Worm (Caenorhabditis elegans) whole organism, L2 larva: ENCODE measurements around the gene W02F12.8.

Source experiments
- C34F6.9 ChIP-seq: fragments of 150-350 bp; optimal IDR thresholded peaks from 2 replicates; lab custom pipeline; 2014; ENCODE audit warnings: missing biosample characterization, missing genetic modification characterization
- F13H6.1 ChIP-seq: sonication (generic microtip); optimal IDR thresholded peaks from 2 replicates; lab custom pipeline; 2016; ENCODE audit warnings: missing genetic modification characterization, missing compliant biosample characterization
- R02D3.7 ChIP-seq: fragments of 150-350 bp; optimal IDR thresholded peaks from 2 replicates; lab custom pipeline; 2014; ENCODE audit warnings: missing biosample characterization, missing genetic modification characterization
- aly-2 ChIP-seq: fragments of 150-350 bp; optimal IDR thresholded peaks from 2 replicates; lab custom pipeline; 2014; ENCODE audit warnings: missing biosample characterization, missing genetic modification characterization
- blmp-1 ChIP-seq: sonication (generic microtip); optimal IDR thresholded peaks from 2 replicates; lab custom pipeline; 2017; ENCODE audit warnings: missing genetic modification characterization, mild to moderate bottlenecking, missing compliant biosample characterization, antibody characterized with exemption, moderate library complexity; ENCODE audit not compliant: insufficient read depth
- ceh-16 ChIP-seq: fragments of 150-350 bp; optimal IDR thresholded peaks from 2 replicates; lab custom pipeline; 2014; ENCODE audit warnings: missing biosample characterization, missing genetic modification characterization
- ceh-82 ChIP-seq: fragments of 150-350 bp; optimal IDR thresholded peaks from 2 replicates; lab custom pipeline; 2014; ENCODE audit warnings: missing biosample characterization, missing genetic modification characterization
- crh-2 ChIP-seq: sonication (generic microtip); optimal IDR thresholded peaks from 2 replicates; lab custom pipeline; 2017; ENCODE audit warnings: missing biosample characterization, missing genetic modification characterization
- dmd-4 ChIP-seq: sonication (generic microtip); optimal IDR thresholded peaks from 2 replicates; lab custom pipeline; 2017; ENCODE audit warnings: missing biosample characterization, missing genetic modification characterization
- egl-27 ChIP-seq: sonication (generic microtip); optimal IDR thresholded peaks from 3 replicates; lab custom pipeline; 2017; ENCODE audit warnings: missing biosample characterization, missing genetic modification reagents, missing genetic modification characterization
- fos-1 ChIP-seq: fragments of 150-350 bp; optimal IDR thresholded peaks from 2 replicates; lab custom pipeline; 2014; ENCODE audit warnings: missing biosample characterization, missing genetic modification characterization
- gmeb-1 ChIP-seq: fragments of 150-350 bp; optimal IDR thresholded peaks from 2 replicates; lab custom pipeline; 2014; ENCODE audit warnings: missing biosample characterization, missing genetic modification characterization
- lin-11 ChIP-seq: fragments of 150-350 bp; sonication (generic microtip); optimal IDR thresholded peaks from 2 replicates; lab custom pipeline; 2014; ENCODE audit warnings: missing biosample characterization, missing genetic modification characterization, inconsistent platforms, mixed read lengths
- lin-39 ChIP-seq: fragments of 150-350 bp; optimal IDR thresholded peaks from 2 replicates; lab custom pipeline; 2014; ENCODE audit warnings: missing biosample characterization, missing genetic modification reagents, missing genetic modification characterization
- lsy-2 ChIP-seq, 2 experiments: fragments of 150-350 bp in 1 of 2; sonication (generic microtip) in 1 of 2; optimal IDR thresholded peaks; 2 replicates each; lab custom pipeline; 2014 to 2017; ENCODE audit warnings: missing biosample characterization in 2 of 2, missing genetic modification characterization in 2 of 2
- mab-5 ChIP-seq: fragments of 150-350 bp; optimal IDR thresholded peaks from 2 replicates; lab custom pipeline; 2014; ENCODE audit warnings: missing biosample characterization, missing genetic modification characterization
- mdl-1 ChIP-seq, 2 experiments: fragments of 150-350 bp in 1 of 2; sonication (generic microtip) in 1 of 2; optimal IDR thresholded peaks; 2 replicates each; lab custom pipeline; 2017; ENCODE audit warnings: missing biosample characterization in 2 of 2, missing genetic modification characterization in 2 of 2
- nhr-10 ChIP-seq: sonication (generic microtip); optimal IDR thresholded peaks from 2 replicates; lab custom pipeline; 2017; ENCODE audit warnings: missing biosample characterization, missing genetic modification characterization
- nhr-11 ChIP-seq: fragments of 150-350 bp; optimal IDR thresholded peaks from 2 replicates; lab custom pipeline; 2014; ENCODE audit warnings: missing biosample characterization, missing genetic modification characterization
- nhr-12 ChIP-seq: fragments of 150-350 bp; optimal IDR thresholded peaks from 2 replicates; lab custom pipeline; 2014; ENCODE audit warnings: missing biosample characterization, missing genetic modification characterization
- nhr-129 ChIP-seq: fragments of 150-350 bp; optimal IDR thresholded peaks from 2 replicates; lab custom pipeline; 2014; ENCODE audit warnings: missing biosample characterization, missing genetic modification characterization
- nhr-21 ChIP-seq: fragments of 150-350 bp; optimal IDR thresholded peaks from 2 replicates; lab custom pipeline; 2014; ENCODE audit warnings: missing biosample characterization, missing genetic modification characterization
- nhr-237 ChIP-seq: fragments of 150-350 bp; optimal IDR thresholded peaks from 2 replicates; lab custom pipeline; 2014; ENCODE audit warnings: missing biosample characterization, missing genetic modification characterization
- nhr-25 ChIP-seq: fragments of 150-350 bp; sonication (generic microtip); optimal IDR thresholded peaks from 3 replicates; lab custom pipeline; 2014; ENCODE audit warnings: missing biosample characterization, missing genetic modification characterization
- nhr-77 ChIP-seq: fragments of 150-350 bp; optimal IDR thresholded peaks from 2 replicates; lab custom pipeline; 2014; ENCODE audit warnings: missing biosample characterization, missing genetic modification characterization
- sma-9 ChIP-seq, 2 experiments: fragments of 150-350 bp in 1 of 2; sonication (generic microtip) in 1 of 2; optimal IDR thresholded peaks; 2 replicates each; lab custom pipeline; 2014 to 2016; ENCODE audit warnings: missing genetic modification characterization in 2 of 2, mild to moderate bottlenecking in 1 of 2, missing biosample characterization in 1 of 2, missing compliant biosample characterization in 1 of 2, missing genetic modification reagents in 1 of 2, moderate library complexity in 1 of 2
- snpc-4 ChIP-seq: fragments of 150-350 bp; optimal IDR thresholded peaks from 2 replicates; lab custom pipeline; 2014; ENCODE audit warnings: missing biosample characterization, missing genetic modification characterization
- unc-55 ChIP-seq: fragments of 150-350 bp; sonication (generic microtip); optimal IDR thresholded peaks from 3 replicates; lab custom pipeline; 2014; ENCODE audit warnings: missing biosample characterization, missing genetic modification reagents, missing genetic modification characterization
- ztf-11 ChIP-seq: sonication (generic microtip); optimal IDR thresholded peaks from 2 replicates; lab custom pipeline; 2017; ENCODE audit warnings: missing biosample characterization, missing genetic modification characterization

Gene W02F12.8

DNA sequence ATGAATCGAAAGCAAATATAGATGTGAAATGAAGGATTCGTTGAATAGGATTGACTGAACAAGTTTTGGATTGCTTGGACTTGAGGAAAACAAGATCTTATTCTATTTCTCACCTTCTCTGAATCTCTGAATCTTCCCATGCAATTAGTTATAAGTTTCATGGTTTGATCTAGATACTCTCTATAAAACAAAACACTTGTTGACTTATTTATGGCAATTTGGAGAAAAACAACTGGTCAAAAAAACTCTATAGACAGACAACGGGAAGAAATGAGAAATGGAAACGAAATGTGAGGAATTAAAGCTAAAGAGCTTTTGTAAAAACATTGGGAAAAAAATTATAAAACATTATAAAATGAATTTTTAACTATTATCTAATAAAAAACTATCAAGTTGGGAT is at the start of gene W02F12.8:
W02F12.8 (minus strand) TSS at position 101 of the 400 bp plus-strand sequence.
- no peak for TF ChIP-seq ceh-82 (tag; lab: Kevin White, UChicago)
- no peak for TF ChIP-seq unc-55 (GFP tag; lab: Kevin White, UChicago)
- no peak for TF ChIP-seq nhr-129 (tag; lab: Kevin White, UChicago)
- TF ChIP-seq blmp-1 (tag; lab: Kevin White, UChicago), result no peak

DNA sequence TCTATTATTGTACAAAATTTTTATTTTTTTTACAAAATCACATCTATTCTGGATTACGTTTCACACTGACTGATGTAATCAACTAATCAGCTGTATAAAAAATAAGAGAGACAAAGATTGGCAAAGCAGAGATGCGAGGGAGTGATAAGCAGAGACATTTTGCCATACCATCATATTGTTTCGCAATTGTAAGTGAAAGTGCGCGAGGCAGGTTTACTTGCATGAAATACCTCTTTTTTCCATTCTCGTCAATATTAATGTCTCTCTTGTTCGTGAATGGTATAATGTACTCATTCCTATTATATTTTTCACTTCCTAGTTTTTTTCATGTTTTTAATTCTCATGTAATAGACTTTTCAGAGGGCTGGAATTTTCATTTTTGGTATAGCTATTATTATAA is 42.3 kb upstream of the W02F12.8 start:
- TF ChIP-seq blmp-1 (tag; lab: Kevin White, UChicago), result peak; percentile 94
- no peak for TF ChIP-seq nhr-237
- peak; percentile 56 for TF ChIP-seq nhr-25 (tag; lab: Kevin White, UChicago)
- TF ChIP-seq, all 48 proteins: peak for 2

DNA sequence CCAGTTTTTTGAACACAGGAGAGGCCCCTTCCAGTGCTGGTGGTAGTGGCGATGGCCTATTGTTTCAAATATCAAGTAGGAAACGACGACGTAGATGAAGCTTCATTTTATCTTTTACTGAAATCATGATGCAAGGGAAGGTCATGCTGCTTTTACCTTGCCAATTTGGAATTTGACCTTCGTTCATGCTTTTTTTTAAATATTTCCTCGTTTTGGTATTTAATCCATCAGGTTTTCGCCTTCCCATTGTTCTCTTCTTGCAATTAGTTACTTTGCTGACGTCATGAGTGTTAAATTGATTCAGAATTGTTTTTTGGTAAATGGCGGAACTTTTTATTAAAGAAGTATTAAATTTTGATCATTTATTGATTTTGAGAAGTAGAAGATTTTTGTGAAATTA is 41.5 kb upstream of the W02F12.8 start:
- TF ChIP-seq lin-11 (tag; lab: Kevin White, UChicago) (no peak), nhr-25 (tag; lab: Kevin White, UChicago) (peak; percentile 51), mdl-1 (tag; optimal IDR thresholded peaks at IDR 0.05; lab: Kevin White, UChicago) (no peak), nhr-77 (tag; lab: Kevin White, UChicago) (no peak), snpc-4 (tag; lab: Kevin White, UChicago) (no peak), R02D3.7 (no peak)

DNA sequence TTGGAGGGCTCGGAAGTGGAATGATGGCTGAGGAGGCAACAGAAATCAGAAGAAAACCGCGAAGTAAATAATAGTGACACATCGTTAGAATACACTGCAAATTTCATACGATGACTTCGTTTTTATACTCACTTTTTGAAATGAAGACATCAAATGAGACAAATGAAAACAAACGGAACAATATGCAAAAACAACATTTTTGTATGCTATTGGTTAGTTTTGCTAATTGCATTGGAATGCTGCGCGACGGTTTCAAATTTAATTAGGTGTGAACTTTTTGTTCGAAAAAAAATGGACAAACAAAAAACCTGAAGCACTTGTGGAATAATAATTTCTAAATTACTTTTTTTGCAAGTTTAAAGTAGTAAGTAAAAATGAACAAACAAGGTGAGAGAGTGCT is 38.4 kb upstream of the W02F12.8 start, which contains the start of gene grl-8:
grl-8 (minus strand) TSS at position 101 of the 400 bp plus-strand sequence.
- TF ChIP-seq lsy-2 (tag; optimal IDR thresholded peaks at IDR 0.05; lab: Kevin White, UChicago) (no peak), mab-5 (tag; lab: Kevin White, UChicago) (no peak), nhr-21 (no peak), nhr-10 (tag; lab: Kevin White, UChicago) (no peak)

DNA sequence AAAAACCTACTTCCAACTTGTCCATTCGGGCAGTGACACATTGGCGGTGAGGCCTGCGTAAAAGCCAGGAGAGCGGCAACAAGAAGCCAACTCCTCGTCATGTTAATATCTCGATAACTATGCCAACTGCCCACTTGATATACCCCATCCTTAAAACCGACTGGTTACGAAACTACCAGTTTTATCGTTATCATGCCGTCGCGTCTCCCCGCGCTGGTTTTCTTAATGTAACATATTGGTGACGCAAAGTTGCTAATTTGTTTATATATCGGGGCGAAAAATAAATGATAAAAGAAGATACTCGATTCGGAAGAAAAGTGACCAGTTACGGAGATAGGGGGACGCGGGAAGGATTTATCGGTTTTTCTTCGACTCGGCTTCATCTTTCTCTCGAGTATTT is 37.0 kb upstream of the W02F12.8 start, which contains the start of gene grl-9:
grl-9 (minus strand) TSS at position 101 of the 400 bp plus-strand sequence.
- no peak for TF ChIP-seq nhr-11 (tag; lab: Kevin White, UChicago)
- TF ChIP-seq nhr-12 (tag; lab: Kevin White, UChicago), result no peak
- TF ChIP-seq lsy-2 (tag; optimal IDR thresholded peaks at IDR 0.05; lab: Kevin White, UChicago), result no peak
- no peak for TF ChIP-seq lin-11 (tag; lab: Kevin White, UChicago)
- TF ChIP-seq fos-1 (tag; lab: Kevin White, UChicago), result no peak
- TF ChIP-seq mab-5 (tag; lab: Kevin White, UChicago), result no peak
- TF ChIP-seq nhr-21, result no peak
- no peak for TF ChIP-seq nhr-237
- no peak for TF ChIP-seq dmd-4 (tag; lab: Kevin White, UChicago)
- no peak for TF ChIP-seq gmeb-1 (tag; lab: Kevin White, UChicago)
- no peak for TF ChIP-seq nhr-129 (tag; lab: Kevin White, UChicago)
- no peak for TF ChIP-seq ceh-16 (tag; lab: Kevin White, UChicago)
- no peak for TF ChIP-seq F13H6.1 (tag; lab: Kevin White, UChicago)
- TF ChIP-seq crh-2 (tag; lab: Kevin White, UChicago), result no peak

DNA sequence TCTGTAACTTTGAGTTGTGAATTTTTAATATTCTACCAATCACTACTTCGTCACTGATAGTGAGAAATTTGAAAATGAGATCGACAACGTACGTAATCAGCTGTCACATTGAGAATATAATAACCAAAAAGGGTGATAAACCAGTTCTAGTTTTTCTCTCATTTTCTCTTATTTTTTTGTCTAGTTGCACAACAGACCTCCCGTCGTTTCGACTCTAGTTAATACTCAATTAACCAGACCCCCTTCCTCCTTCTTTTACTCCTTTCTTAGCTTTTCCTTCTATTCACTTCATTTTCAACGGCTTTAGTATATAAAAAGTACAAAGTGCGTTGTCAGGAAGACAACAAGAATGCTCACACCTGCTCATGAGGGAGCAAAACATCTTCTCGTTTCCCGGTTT is 32.7 kb upstream of the W02F12.8 start, which contains the start of gene ZC487.1:
ZC487.1 (plus strand) TSS at position 301 of the 400 bp plus-strand sequence.
- no peak for TF ChIP-seq ceh-16 (tag; lab: Kevin White, UChicago)
- TF ChIP-seq aly-2 (tag; lab: Kevin White, UChicago), result no peak
- no peak for TF ChIP-seq egl-27 (tag; lab: Kevin White, UChicago)
- no peak for TF ChIP-seq ztf-11 (tag; lab: Kevin White, UChicago)
- no peak for TF ChIP-seq sma-9 (GFP tag; optimal IDR thresholded peaks at IDR 0.05; lab: Kevin White, UChicago)
- TF ChIP-seq sma-9 (tag; optimal IDR thresholded peaks at IDR 0.05; lab: Kevin White, UChicago), result no peak
- TF ChIP-seq C34F6.9 (tag; lab: Kevin White, UChicago), result no peak
- no peak for TF ChIP-seq R02D3.7
- no peak for TF ChIP-seq snpc-4 (tag; lab: Kevin White, UChicago)
- TF ChIP-seq nhr-10 (tag; lab: Kevin White, UChicago), result no peak
- no peak for TF ChIP-seq lin-39 (tag; lab: Kevin White, UChicago)
